Fruit fly (Drosophila melanogaster): ENCODE results near the gene Cpr67B.

The Cpr67B gene

DNA sequence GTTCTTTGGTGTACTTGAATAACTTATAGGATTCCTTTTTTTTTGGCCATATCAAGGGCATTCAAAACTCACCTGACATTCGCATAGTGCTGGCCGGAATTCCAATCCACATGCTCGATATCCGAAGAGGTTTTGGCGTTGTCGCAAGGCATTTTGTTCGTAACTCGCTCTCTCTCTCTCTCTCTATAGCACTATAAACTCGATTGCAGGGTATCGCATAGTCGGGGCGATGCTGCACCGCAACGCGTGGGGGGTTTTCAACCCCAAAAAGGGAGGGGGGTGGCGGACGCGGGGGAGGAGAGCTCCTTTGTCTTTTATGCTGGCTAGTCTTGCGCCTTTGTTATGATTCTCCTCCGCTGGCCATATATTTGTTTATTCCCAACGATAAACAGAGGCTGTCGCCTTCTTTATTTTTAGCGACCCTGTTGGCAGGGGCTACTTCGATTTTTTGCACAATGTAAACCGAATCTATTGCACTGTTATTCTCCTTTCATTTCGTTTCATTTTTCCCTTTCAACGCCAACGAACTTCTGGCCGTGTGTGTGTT lies 6.1 kb upstream of the Cpr67B start (continued):
- TF ChIP-seq CG10274 (GFP tag; optimal IDR thresholded peaks at IDR 0.05) (peak; percentile 35), lmd (GFP tag; IDR thresholded peaks at IDR 0.05) (peak; percentile 37; the same call in 1 of the 2 replicates), CG16863 (GFP tag; optimal IDR thresholded peaks at IDR 0.05) (no peak), CG12299 (tag; optimal IDR thresholded peaks at IDR 0.05) (no peak), ab (GFP tag; optimal IDR thresholded peaks at IDR 0.05) (no peak), Usf (GFP tag; optimal IDR thresholded peaks at IDR 0.05) (no peak), CG5180 (GFP tag; optimal IDR thresholded peaks at IDR 0.05) (peak; percentile 18), Gug (GFP tag; IDR thresholded peaks at IDR 0.05) (0 out of 4 replicates have a peak, but pooled peaks have one; percentile 18), CG2678 (tag; optimal IDR thresholded peaks at IDR 0.05) (no peak), CG14441 (GFP tag; IDR thresholded peaks at IDR 0.05) (0 out of 2 replicates have a peak, but pooled peaks have one; percentile 8), Lpt (GFP tag; optimal IDR thresholded peaks at IDR 0.05) (no peak), CG11247 (GFP tag; IDR thresholded peaks at IDR 0.05) (0 out of 2 replicates have a peak, but pooled peaks have one; percentile 11), dan (GFP tag; IDR thresholded peaks at IDR 0.05) (no peak), D19A (tag; optimal IDR thresholded peaks at IDR 0.05) (peak; percentile 85), TFAM (GFP tag; optimal IDR thresholded peaks at IDR 0.05) (no peak), Kr (GFP tag; optimal IDR thresholded peaks at IDR 0.05) (no peak), sc (optimal IDR thresholded peaks at IDR 0.05) (no peak), sc (GFP tag; optimal IDR thresholded peaks at IDR 0.05) (no peak), nmo (GFP tag; optimal IDR thresholded peaks at IDR 0.05) (no peak), Sry-β (GFP tag; optimal IDR thresholded peaks at IDR 0.05) (no peak), NC2α (GFP tag; optimal IDR thresholded peaks at IDR 0.05) (no peak), Atf-2 (GFP tag; optimal IDR thresholded peaks at IDR 0.05) (no peak), klu (GFP tag; IDR thresholded peaks at IDR 0.05) (no peak), CG14710 (tag; optimal IDR thresholded peaks at IDR 0.05) (no peak), Fer1 (GFP tag; optimal IDR thresholded peaks at IDR 0.05) (no peak), CG10654 (GFP tag; optimal IDR thresholded peaks at IDR 0.05) (peak; percentile 1), crp (GFP tag; optimal IDR thresholded peaks at IDR 0.05) (no peak), HHEX (GFP tag; optimal IDR thresholded peaks at IDR 0.05) (peak; percentile 16), Rx (GFP tag; IDR thresholded peaks at IDR 0.05) (no peak), CG9727 (GFP tag; optimal IDR thresholded peaks at IDR 0.05) (peak; percentile 6), CG31224 (GFP tag; IDR thresholded peaks at IDR 0.05) (no peak), Atf6 (GFP tag; IDR thresholded peaks at IDR 0.05) (0 out of 2 replicates have a peak, but pooled peaks have one; percentile 21), CG1603 (tag; optimal IDR thresholded peaks at IDR 0.05) (peak; percentile 35), Trl (optimal IDR thresholded peaks at IDR 0.05) (peak; percentile 14 to 17), Trl (GFP tag; optimal IDR thresholded peaks at IDR 0.05) (no peak), CG32532 (GFP tag; IDR thresholded peaks at IDR 0.05) (peak; percentile 37), CG11456 (GFP tag; IDR thresholded peaks at IDR 0.05) (no peak; the same call in 2 of the 3 replicates), danr (GFP tag; IDR thresholded peaks at IDR 0.05) (no peak), dati (GFP tag; IDR thresholded peaks at IDR 0.05) (no peak), Hr3 (GFP tag; optimal IDR thresholded peaks at IDR 0.05) (no peak), Asciz (GFP tag; optimal IDR thresholded peaks at IDR 0.05) (no peak), ttk (GFP tag; IDR thresholded peaks at IDR 0.05) (0 out of 2 replicates have a peak, but pooled peaks have one; percentile 22), CG7839 (tag; optimal IDR thresholded peaks at IDR 0.05) (peak; percentile 13), row (GFP tag; IDR thresholded peaks at IDR 0.05) (peak; percentile 59), pho (GFP tag; optimal IDR thresholded peaks at IDR 0.05) (no peak), CG30403 (GFP tag; optimal IDR thresholded peaks at IDR 0.05) (no peak), vfl (GFP tag; optimal IDR thresholded peaks at IDR 0.05) (no peak), cas (GFP tag; IDR thresholded peaks at IDR 0.05) (no peak), phol (tag; optimal IDR thresholded peaks at IDR 0.05) (peak; percentile 4), CG1832 (GFP tag; optimal IDR thresholded peaks at IDR 0.05) (no peak), CG16813 (GFP tag; IDR thresholded peaks at IDR 0.05; ENCODE audit: partially characterized antibody) (no peak), tgo (GFP tag; IDR thresholded peaks at IDR 0.05) (no peak)
